Fruit fly (Drosophila melanogaster) whole organism: Measurements from ENCODE around the gene CG12096.

Source experiments
- CG8478 ChIP-seq: fragments of >200 bp; optimal IDR thresholded peaks from 2 replicates; lab custom pipeline; 2018; ENCODE audit warnings: inconsistent platforms
- Dll ChIP-seq: fragments of >200 bp; optimal IDR thresholded peaks from 2 replicates; lab custom pipeline; 2017
- EcR ChIP-seq, 2 experiments: fragments of >200 bp; optimal IDR thresholded peaks; 2 replicates each; lab custom pipeline; 2017; ENCODE audit warnings: missing biosample characterization in 2 of 2, missing genetic modification characterization in 2 of 2, missing genetic modification reagents in 2 of 2
- pan ChIP-seq: fragments of >200 bp; optimal IDR thresholded peaks from 2 replicates; lab custom pipeline; 2017
- psq ChIP-seq: fragments of >200 bp; optimal IDR thresholded peaks from 2 replicates; lab custom pipeline; 2017
- usp ChIP-seq: fragments of >200 bp; optimal IDR thresholded peaks from 2 replicates; lab custom pipeline; 2017; ENCODE audit warnings: missing biosample characterization, missing genetic modification characterization, mixed read lengths

Gene CG12096

DNA sequence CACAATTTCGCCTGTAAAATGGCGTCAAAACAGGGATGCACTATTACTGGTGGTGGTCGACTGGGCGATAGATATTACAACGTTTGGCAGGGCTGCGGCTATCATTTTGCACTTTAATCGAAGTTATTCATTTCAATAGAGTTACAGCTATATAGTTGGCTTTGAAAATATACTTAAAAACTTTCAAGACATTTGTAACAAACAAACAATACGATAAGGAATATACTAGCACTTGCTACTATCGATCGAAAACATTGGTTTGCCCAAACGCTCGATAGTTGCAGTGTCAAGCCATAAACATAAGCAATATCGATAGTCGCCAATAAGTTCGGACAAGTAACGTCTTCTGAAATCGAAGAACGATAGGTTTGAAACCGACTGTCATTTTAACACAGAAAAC is at the start of gene CG12096, which contains the start of gene Bap60:
Gene CG12096 (plus strand): TSS at position 124 of the 400 bp plus-strand sequence.
Gene Bap60 (minus strand): TSS at position 28 of the 400 bp plus-strand sequence.
- TF ChIP-seq Dll (lab: Kevin White, UChicago): no peak
- no peak for TF ChIP-seq usp (GFP tag; lab: Kevin White, UChicago)
- no peak for TF ChIP-seq psq (lab: Kevin White, UChicago)
- no peak for TF ChIP-seq EcR (GFP tag; optimal IDR thresholded peaks at IDR 0.05; lab: Kevin White, UChicago)
- TF ChIP-seq pan (lab: Kevin White, UChicago): no peak
- no peak for TF ChIP-seq CG8478 (lab: Kevin White, UChicago)

DNA sequence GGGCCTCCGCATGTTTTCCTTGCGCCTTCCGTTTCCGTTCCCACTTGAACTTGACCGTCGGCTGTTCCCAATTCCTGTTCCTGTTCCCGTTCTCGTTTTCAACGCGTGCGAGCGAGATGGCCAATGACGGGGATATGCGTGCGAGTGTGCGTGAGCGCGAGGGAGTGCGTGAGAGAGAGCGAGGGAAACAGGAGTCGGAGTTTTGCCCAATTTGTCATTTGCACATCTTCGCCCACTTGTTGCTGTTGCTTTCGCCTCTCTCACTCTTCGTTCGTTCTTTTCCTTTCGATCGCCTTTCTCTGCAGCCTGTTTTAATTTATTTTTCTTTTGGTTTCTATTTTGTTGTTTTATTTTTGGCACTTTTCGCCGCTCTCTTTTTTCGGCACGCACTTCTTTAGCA is 47.6 kb upstream of the CG12096 start:
- no peak for TF ChIP-seq pan (lab: Kevin White, UChicago)
- no peak for TF ChIP-seq EcR (GFP tag; optimal IDR thresholded peaks at IDR 0.05; lab: Kevin White, UChicago)
- no peak for TF ChIP-seq usp (GFP tag; lab: Kevin White, UChicago)
- no peak for TF ChIP-seq psq (lab: Kevin White, UChicago)
- TF ChIP-seq CG8478 (lab: Kevin White, UChicago): no peak
- no peak for TF ChIP-seq Dll (lab: Kevin White, UChicago)

DNA sequence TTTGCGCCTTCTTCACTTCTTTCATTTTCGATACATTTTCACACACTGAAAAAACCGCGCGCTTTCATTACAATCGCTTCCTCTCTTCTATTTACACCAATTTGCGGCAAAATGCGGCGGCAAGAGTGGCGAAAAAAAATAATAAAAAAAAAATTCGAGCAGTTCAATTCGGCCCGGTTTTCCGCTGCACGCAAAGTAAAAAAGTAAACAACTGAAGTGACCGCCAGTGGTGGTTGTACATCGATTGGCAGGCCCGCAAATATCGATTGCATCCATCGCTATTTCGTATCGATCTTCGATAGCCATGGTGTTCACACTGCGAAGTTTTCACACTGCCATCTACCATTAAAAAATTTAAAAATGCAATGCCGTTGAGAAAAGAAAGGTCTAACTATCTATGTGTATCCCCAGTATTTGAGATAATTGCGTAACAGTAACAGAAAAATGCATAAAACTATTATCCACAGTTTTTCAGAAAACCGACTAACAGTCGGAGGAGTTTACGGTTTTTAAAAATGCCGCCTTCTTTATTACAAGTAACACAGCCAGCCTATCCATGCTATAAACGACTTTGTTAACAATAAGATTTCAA is 47.1 kb upstream of the CG12096 start, which contains the start of gene Chpf:
Gene Chpf (minus strand): TSS at position 225 of the 592 bp plus-strand sequence.
- no peak for TF ChIP-seq psq (lab: Kevin White, UChicago)
- TF ChIP-seq EcR (GFP tag; optimal IDR thresholded peaks at IDR 0.05; lab: Kevin White, UChicago): no peak
- TF ChIP-seq pan (lab: Kevin White, UChicago): no peak
- TF ChIP-seq Dll (lab: Kevin White, UChicago): no peak
- no peak for TF ChIP-seq CG8478 (lab: Kevin White, UChicago)
- TF ChIP-seq usp (GFP tag; lab: Kevin White, UChicago): no peak

DNA sequence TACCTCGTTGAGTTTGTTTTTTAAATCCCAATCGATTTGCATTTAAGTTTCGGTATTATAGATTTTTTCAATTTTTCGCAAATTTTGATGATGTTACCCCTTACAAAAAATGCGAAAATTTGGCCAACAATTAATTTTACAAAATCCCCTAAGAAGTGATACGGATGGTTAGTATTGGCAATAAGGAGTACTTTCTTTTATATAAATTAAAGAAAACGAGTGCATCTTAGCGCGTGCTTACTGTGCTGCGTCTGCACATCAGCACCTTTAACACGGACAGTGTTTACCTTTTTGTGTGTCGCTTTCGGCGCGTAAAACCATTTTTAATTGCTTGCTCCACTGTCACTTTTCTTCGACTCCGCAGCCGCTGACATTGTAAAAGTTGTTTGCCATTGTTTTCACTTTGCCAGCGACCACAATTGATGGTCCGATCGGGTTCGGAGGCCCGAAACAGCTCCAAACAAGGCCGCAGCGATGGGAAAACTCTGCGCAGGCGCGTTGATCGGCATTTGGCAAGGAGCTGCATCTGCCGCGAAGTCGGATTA is 45.5 kb upstream of the CG12096 start:
- TF ChIP-seq EcR (GFP tag; optimal IDR thresholded peaks at IDR 0.05; lab: Kevin White, UChicago) (no peak), CG8478 (lab: Kevin White, UChicago) (no peak), usp (GFP tag; lab: Kevin White, UChicago) (no peak), Dll (lab: Kevin White, UChicago) (no peak), pan (lab: Kevin White, UChicago) (no peak), psq (lab: Kevin White, UChicago) (no peak)

DNA sequence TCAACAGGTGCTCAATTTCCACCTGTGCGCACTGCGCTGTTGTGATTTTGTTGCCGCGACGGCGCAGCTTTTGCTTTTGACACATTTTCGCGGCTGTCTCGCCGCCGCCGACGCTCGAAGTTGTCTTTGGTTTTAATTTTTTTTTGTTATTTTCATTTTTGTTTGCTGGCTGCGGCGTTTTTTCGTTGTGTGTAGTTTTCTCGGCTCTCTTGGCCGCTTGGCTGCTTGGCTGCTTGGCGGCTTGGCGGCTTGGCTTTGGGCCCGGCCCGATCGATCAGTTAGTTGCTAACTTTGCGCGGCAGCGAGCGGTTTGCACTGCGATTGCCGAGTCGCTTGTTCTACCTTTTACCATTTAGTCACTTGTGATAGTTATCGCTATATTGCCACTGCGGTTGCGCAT is 44.5 kb upstream of the CG12096 start, which contains the start of gene CG42237:
Gene CG42237 (plus strand): TSS at position 271 of the 400 bp plus-strand sequence.
- no peak for TF ChIP-seq EcR (GFP tag; optimal IDR thresholded peaks at IDR 0.05; lab: Kevin White, UChicago)
- TF ChIP-seq psq (lab: Kevin White, UChicago): no peak
- TF ChIP-seq usp (GFP tag; lab: Kevin White, UChicago): no peak
- TF ChIP-seq CG8478 (lab: Kevin White, UChicago): no peak

DNA sequence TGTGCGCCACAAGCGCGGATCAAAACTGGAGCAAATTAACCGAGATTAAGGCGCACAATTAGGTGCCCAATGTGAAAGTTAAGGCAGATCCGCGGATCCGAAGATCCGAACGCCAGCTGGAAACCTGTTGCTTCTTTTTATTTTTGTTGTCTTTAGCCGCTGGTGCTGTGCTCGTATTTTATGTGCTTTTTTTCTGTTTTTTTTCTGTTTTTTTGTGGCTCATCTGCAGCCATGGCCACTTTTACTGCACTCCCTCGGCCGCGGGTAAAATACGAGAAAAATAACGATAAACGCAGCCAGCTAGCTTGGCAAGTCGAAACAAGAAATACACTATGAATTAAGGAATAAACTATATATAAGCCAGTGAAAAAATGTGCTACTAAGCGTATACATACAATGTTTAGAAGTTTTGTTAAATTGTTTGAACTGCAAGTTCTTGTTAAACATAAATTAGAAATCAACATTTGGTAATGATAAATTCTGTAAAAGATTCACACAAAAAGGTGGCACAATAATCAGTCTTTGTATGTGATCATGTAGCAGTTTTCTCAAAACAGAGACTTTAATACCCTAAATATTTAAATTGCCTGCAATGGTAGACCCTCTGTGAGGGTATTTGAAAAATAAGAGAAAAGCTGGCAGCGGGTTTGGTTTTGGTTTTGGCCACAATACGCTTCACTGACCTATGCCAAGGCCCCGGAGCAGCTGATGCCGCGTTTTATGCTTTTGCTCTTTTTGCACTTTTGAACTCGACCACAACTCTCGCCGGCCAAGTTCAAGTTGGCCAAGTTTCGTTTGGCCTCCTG is 42.8 kb upstream of the CG12096 start:
- TF ChIP-seq EcR (GFP tag; optimal IDR thresholded peaks at IDR 0.05; lab: Kevin White, UChicago): no peak
- TF ChIP-seq usp (GFP tag; lab: Kevin White, UChicago): no peak
- no peak for TF ChIP-seq psq (lab: Kevin White, UChicago)
- TF ChIP-seq pan (lab: Kevin White, UChicago): no peak

DNA sequence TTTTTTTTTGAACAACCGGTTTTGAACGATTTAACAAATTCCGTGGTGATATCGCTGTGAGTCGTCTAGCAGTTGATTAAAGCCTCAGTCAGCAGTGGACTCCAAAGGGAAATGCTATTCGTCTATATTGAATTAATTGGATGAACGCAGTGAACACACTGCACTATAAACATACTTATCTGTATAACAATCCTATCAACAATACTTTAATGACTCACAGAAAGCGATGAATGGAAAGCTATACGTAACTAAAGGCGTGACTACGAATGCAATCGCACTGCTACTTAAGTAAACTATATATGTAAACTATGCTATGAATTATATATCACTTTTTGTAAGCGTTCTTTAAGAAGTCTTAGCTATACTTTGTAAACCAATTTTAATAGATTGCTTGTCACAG is 33.8 kb upstream of the CG12096 start:
- TF ChIP-seq EcR (GFP tag; optimal IDR thresholded peaks at IDR 0.05; lab: Kevin White, UChicago) (no peak), Dll (lab: Kevin White, UChicago) (no peak), psq (lab: Kevin White, UChicago) (no peak), pan (lab: Kevin White, UChicago) (no peak), usp (GFP tag; lab: Kevin White, UChicago) (no peak), CG8478 (lab: Kevin White, UChicago) (no peak)

DNA sequence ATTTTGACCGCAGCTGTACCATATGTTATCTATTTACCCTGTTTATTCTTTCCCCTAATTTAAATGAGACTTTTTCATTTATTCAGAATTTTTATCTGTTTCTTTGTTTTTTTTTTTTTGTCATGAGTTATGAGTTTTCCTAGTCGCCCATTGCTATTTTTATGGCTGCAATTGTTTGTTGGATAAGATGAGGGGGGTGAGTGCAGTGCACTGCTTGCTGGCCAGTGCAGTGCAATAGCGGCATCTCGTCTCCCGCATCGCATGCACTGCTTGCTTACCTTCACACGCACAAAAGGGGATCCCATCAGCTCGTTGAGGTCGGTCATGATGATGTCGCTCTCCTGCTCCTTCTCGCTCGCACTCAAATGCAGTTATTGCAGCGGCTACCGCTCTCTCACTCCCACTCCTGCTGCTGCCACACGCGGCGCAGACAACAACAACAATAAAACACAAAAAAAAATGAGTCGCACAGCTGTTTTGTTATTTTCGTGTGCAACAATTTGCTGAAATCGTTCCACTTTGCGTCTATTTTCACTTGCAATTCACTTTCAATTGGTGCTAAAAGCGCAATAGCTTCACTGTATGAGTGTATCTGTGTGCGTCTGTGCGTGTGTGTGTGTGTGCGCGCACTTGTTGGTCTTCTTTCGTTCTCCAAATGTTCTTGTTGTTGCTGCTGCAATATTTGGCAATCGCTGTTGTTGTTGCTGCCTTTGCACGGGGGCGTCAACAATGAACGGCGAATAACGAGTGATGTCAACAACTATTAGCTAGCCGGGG is 31.2 kb upstream of the CG12096 start:
- TF ChIP-seq pan (lab: Kevin White, UChicago) (no peak), psq (lab: Kevin White, UChicago) (no peak), CG8478 (lab: Kevin White, UChicago) (peak; percentile 59)

DNA sequence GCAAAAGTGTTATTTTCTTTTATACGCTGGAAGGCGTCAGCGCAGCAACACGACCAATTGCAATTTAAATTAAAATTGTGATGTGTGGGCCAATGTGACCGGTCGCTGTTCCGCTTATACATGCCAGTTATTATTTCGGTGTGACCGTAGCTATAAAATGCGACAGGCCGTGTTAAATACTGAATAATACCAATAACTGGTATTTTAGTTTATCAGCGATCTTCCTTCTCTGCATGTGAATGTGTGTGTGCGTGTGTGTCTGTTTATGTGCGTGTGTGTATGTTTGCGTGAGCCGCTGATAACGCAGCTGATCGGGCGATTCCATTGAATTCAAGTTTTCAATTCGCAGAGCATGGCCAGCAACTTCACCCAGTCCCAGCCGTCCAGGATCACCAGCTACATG is 30.7 kb upstream of the CG12096 start, which contains the start of the genes CG32638, CG15717 and MFS10:
Gene CG32638 (minus strand): TSS at position 45 of the 403 bp plus-strand sequence.
Gene CG15717 (plus strand): TSS at position 203 of the 403 bp plus-strand sequence.
Gene MFS10 (plus strand): TSS at position 269 of the 403 bp plus-strand sequence.
- TF ChIP-seq usp (GFP tag; lab: Kevin White, UChicago): no peak
- TF ChIP-seq pan (lab: Kevin White, UChicago): no peak
- no peak for TF ChIP-seq Dll (lab: Kevin White, UChicago)
- TF ChIP-seq CG8478 (lab: Kevin White, UChicago): no peak
- TF ChIP-seq psq (lab: Kevin White, UChicago): no peak
- no peak for TF ChIP-seq EcR (GFP tag; optimal IDR thresholded peaks at IDR 0.05; lab: Kevin White, UChicago)

DNA sequence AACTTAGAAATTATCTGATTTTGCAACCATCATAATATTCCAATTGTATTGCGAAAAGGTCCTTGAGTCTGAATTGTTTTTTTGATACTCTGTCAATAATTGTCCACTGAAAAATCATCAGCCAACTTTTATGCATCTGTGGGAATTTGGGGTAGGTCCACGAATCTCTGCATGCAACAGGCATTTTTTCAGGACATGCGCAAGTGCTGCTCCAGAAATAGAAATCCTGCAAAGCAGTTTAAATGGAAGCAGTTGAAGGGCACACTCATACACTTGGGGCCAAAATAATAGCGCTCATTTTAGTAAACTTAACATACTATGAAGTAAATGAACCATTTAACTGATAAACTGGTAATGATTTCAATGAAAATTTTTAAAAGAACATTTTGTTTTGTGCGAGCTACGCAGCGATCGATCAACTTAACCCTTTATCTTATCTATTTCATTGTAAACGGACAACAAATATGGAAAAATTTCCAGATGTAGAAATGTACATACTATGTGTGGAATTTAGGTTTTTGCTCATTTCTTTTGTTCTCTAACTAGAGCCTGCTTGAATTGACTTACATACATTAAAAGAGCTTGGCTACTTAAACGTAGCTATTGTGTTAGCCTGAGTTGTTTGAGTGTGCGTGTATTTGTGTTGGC is 29.1 kb upstream of the CG12096 start:
- TF ChIP-seq psq (lab: Kevin White, UChicago) (no peak), EcR (GFP tag; optimal IDR thresholded peaks at IDR 0.05; lab: Kevin White, UChicago) (no peak), Dll (lab: Kevin White, UChicago) (no peak), CG8478 (lab: Kevin White, UChicago) (no peak), pan (lab: Kevin White, UChicago) (no peak), usp (GFP tag; lab: Kevin White, UChicago) (no peak)
